Worm (Caenorhabditis elegans) whole organism, late embryonic: ENCODE data around the gene saeg-2.

Experiments used
- T23F11.4 ChIP-seq: fragments of 200-800 bp; sonication (Bioruptor generic); optimal IDR thresholded peaks from 2 replicates; lab custom pipeline; 2018; ENCODE audit warnings: mild to moderate bottlenecking, missing genetic modification characterization, missing compliant biosample characterization
- ceh-48 ChIP-seq: sonication (generic microtip); optimal IDR thresholded peaks from 2 replicates; lab custom pipeline; 2016; ENCODE audit warnings: missing genetic modification characterization, inconsistent platforms, missing compliant biosample characterization
- che-1 ChIP-seq: sonication (generic microtip); optimal IDR thresholded peaks from 2 replicates; lab custom pipeline; 2016; ENCODE audit warnings: mild to moderate bottlenecking, missing genetic modification characterization, missing compliant biosample characterization
- dmd-4 ChIP-seq: sonication (generic microtip); optimal IDR thresholded peaks from 2 replicates; lab custom pipeline; 2016; ENCODE audit warnings: borderline replicate concordance, missing genetic modification characterization, missing compliant biosample characterization
- pha-4 ChIP-seq: fragments of 150-350 bp; optimal IDR thresholded peaks from 2 replicates; lab custom pipeline; 2018; ENCODE audit warnings: missing biosample characterization, missing genetic modification reagents, missing genetic modification characterization
- rnt-1 ChIP-seq: sonication (generic microtip); optimal IDR thresholded peaks from 2 replicates; lab custom pipeline; 2016; ENCODE audit warnings: missing genetic modification characterization, missing compliant biosample characterization
- tbx-2 ChIP-seq: sonication (generic microtip); optimal IDR thresholded peaks from 2 replicates; lab custom pipeline; 2016; ENCODE audit warnings: missing genetic modification characterization, missing compliant biosample characterization
- unc-42 ChIP-seq: sonication (generic microtip); optimal IDR thresholded peaks from 2 replicates; lab custom pipeline; 2016; ENCODE audit warnings: missing genotype, missing genetic modification characterization, missing compliant biosample characterization

DNA sequence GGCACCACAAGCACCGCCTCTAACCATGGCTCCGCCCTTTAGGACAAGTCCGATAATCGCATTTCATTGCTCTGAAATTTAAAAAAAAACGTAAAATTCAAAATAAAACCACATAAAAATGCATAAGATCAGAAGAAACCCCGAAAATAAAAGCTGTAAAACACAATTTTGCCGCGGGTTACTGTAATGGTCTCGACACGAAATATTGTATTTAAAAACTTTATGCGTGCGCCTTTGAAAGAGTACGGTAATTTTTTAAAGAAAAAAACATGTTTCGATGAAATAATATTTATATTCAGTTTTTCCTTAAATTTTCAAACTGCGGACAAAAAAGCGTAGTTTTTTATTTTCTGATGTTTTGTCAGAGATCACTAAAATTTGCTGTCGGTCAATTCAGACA, 11.4 kb upstream of the saeg-2 start, which contains the start of gene rnr-1:
- TF ChIP-seq pha-4 (tag; lab: Kevin White, UChicago): no peak
- TF ChIP-seq tbx-2 (tag; lab: Kevin White, UChicago): no peak
- TF ChIP-seq unc-42 (tag; lab: Kevin White, UChicago): no peak
- no peak for TF ChIP-seq T23F11.4 (GFP tag; lab: Kevin White, UChicago)
- TF ChIP-seq rnt-1: no peak
- TF ChIP-seq dmd-4 (tag; lab: Kevin White, UChicago): no peak
- no peak for TF ChIP-seq ceh-48 (tag; lab: Kevin White, UChicago)
- TF ChIP-seq che-1 (tag; lab: Kevin White, UChicago): no peak
